Worm (Caenorhabditis elegans): ENCODE results near the gene T28D6.7.

DNA sequence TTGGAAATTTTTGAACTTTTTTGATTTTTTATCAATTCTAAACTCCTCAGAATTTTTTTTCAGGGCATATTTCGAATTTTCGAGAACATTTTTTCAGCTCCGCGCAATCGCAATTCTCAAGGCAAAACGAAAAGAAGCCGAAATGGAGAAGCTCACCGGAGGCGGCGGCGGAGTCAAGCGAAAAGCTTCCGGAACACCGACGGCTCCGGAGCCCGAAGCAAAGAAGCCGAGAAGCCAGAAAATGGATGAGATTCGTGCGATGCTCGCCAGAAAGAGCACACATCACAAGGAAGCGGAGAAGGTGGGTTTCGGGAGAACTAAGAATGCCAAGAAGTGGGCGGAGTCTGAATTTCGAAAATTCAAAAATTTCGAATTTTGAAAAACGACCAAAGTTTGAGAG, 22.2 kb downstream of the T28D6.7 start:
- no peak for TF ChIP-seq nhr-11 (tag; optimal IDR thresholded peaks at IDR 0.05)
- TF ChIP-seq ceh-24 (tag; optimal IDR thresholded peaks at IDR 0.05): no peak
- no peak for TF ChIP-seq hlh-15 (tag; optimal IDR thresholded peaks at IDR 0.05)
- TF ChIP-seq npax-4 (tag; optimal IDR thresholded peaks at IDR 0.05): no peak
- no peak for TF ChIP-seq hlh-13 (GFP tag; optimal IDR thresholded peaks at IDR 0.05)
- TF ChIP-seq dmd-4 (tag; optimal IDR thresholded peaks at IDR 0.05; ENCODE audit: borderline replicate concordance): no peak
- no peak for TF ChIP-seq pqm-1 (tag; optimal IDR thresholded peaks at IDR 0.05)
- no peak for TF ChIP-seq ceh-31 (tag; optimal IDR thresholded peaks at IDR 0.05)
- no peak for TF ChIP-seq syd-9 (tag; optimal IDR thresholded peaks at IDR 0.05)

All from whole organism, late embryonic.